Fruit fly (Drosophila melanogaster): Measurements from ENCODE around the gene CG6026.

The CG6026 gene

DNA sequence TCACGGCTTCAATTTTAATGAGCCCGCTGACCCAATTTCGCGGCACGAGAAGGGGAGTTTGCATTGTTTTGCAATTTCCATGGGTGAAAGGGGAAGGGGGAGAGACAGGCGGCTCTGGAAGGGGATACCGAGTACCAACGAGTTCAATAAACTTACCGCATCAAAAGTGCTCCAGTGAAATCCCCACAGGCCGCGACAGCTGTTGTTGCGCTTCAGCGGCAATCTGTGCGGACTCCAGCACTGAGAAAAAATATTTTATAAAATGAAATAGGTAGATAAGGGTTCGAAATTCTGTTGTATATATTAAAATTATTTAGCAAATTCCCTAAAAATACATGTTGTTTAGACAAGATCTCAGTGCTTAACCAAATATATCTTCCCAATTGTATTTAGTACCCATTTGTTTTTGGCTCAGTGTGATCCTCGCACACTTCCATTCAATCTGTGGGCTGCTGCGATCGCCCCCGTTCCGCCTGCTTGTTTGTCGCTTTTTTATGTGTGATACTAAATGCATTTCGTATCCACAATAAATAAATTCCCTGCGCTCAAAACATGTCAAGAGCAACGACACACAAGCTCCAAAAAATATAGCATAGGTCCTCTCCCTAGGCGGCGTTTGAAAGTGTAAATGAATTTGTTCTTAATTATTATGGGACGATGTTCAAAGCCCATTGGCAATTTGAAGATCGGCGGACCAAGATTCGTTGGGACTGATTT lies 37.6 kb upstream of the CG6026 start (continued):
- TF ChIP-seq CG12219 (GFP tag; optimal IDR thresholded peaks at IDR 0.05) (peak; percentile 69), Hey (tag; optimal IDR thresholded peaks at IDR 0.05) (no peak), Hr51 (GFP tag; optimal IDR thresholded peaks at IDR 0.05) (peak; percentile 12 to 88), pfk (GFP tag; optimal IDR thresholded peaks at IDR 0.05) (no peak), z (GFP tag; IDR thresholded peaks at IDR 0.05) (0 out of 3 replicates have a peak, but pooled peaks have one; percentile 58), cg (GFP tag; optimal IDR thresholded peaks at IDR 0.05) (no peak), Fer2 (tag; optimal IDR thresholded peaks at IDR 0.05) (no peak), CG8388 (GFP tag; optimal IDR thresholded peaks at IDR 0.05) (peak; percentile 85), Abd-B (GFP tag; optimal IDR thresholded peaks at IDR 0.05) (peak; percentile 70), CG8944 (GFP tag; optimal IDR thresholded peaks at IDR 0.05) (peak; percentile 53), sc (optimal IDR thresholded peaks at IDR 0.05) (no peak), sc (GFP tag; optimal IDR thresholded peaks at IDR 0.05) (peak; percentile 73), Eip74EF (GFP tag; optimal IDR thresholded peaks at IDR 0.05) (peak in 1 of 2 experiments; percentile 73), CG10267 (tag; optimal IDR thresholded peaks at IDR 0.05) (peak; percentile 75), CG7372 (GFP tag; IDR thresholded peaks at IDR 0.05) (no peak), klu (GFP tag; IDR thresholded peaks at IDR 0.05) (0 out of 2 replicates have a peak, but pooled peaks have one; percentile 38), dan (GFP tag; IDR thresholded peaks at IDR 0.05) (peak; percentile 49; the same call in 1 of the 2 replicates), sqz (GFP tag; optimal IDR thresholded peaks at IDR 0.05) (peak; percentile 28), br (optimal IDR thresholded peaks at IDR 0.05) (no peak), usp (GFP tag; optimal IDR thresholded peaks at IDR 0.05) (no peak), onecut (GFP tag; IDR thresholded peaks at IDR 0.05) (peak; percentile 67), scrt (GFP tag; optimal IDR thresholded peaks at IDR 0.05) (peak; percentile 42), Ada2b (GFP tag; IDR thresholded peaks at IDR 0.05) (peak; percentile 83), CG6791 (GFP tag; IDR thresholded peaks at IDR 0.05; ENCODE audit: partially characterized antibody) (no peak), bigmax (GFP tag; optimal IDR thresholded peaks at IDR 0.05) (no peak), jumu (GFP tag; optimal IDR thresholded peaks at IDR 0.05) (peak; percentile 36), CG9876 (GFP tag; optimal IDR thresholded peaks at IDR 0.05) (peak; percentile 0), Dad (GFP tag; optimal IDR thresholded peaks at IDR 0.05) (peak; percentile 45), dpn (GFP tag; optimal IDR thresholded peaks at IDR 0.05) (peak; percentile 68 to 76), lbe (GFP tag; optimal IDR thresholded peaks at IDR 0.05) (peak; percentile 72), tin (GFP tag; optimal IDR thresholded peaks at IDR 0.05) (peak; percentile 84), bcd (GFP tag; optimal IDR thresholded peaks at IDR 0.05) (peak; percentile 74), Hmr (GFP tag; optimal IDR thresholded peaks at IDR 0.05) (no peak), MTF-1 (GFP tag; optimal IDR thresholded peaks at IDR 0.05; ENCODE audit: borderline replicate concordance) (peak; percentile 25), pros (GFP tag; optimal IDR thresholded peaks at IDR 0.05) (no peak), cad (GFP tag; optimal IDR thresholded peaks at IDR 0.05) (no peak), sisA (GFP tag; IDR thresholded peaks at IDR 0.05) (peak; percentile 88), dmrt99B (tag; optimal IDR thresholded peaks at IDR 0.05) (peak; percentile 91), ftz-f1 (GFP tag; optimal IDR thresholded peaks at IDR 0.05) (no peak), pnt (GFP tag; optimal IDR thresholded peaks at IDR 0.05) (no peak), CG4820 (GFP tag; optimal IDR thresholded peaks at IDR 0.05) (peak; percentile 85), BEAF-32 (GFP tag; optimal IDR thresholded peaks at IDR 0.05) (no peak), CG17186 (GFP tag; optimal IDR thresholded peaks at IDR 0.05) (no peak), psq (GFP tag; optimal IDR thresholded peaks at IDR 0.05) (peak; percentile 22), caup (GFP tag; optimal IDR thresholded peaks at IDR 0.05; ENCODE audit: severe bottlenecking) (peak; percentile 22), Dref (GFP tag; IDR thresholded peaks at IDR 0.05) (no peak), crp (GFP tag; optimal IDR thresholded peaks at IDR 0.05) (peak in 1 of 2 experiments; percentile 41), tio (GFP tag; optimal IDR thresholded peaks at IDR 0.05) (peak; percentile 49), bbx (GFP tag; IDR thresholded peaks at IDR 0.05; ENCODE audit: partially characterized antibody) (no peak)
